Fruit fly (Drosophila melanogaster): Measurements from ENCODE around the gene Mcm3.

DNA sequence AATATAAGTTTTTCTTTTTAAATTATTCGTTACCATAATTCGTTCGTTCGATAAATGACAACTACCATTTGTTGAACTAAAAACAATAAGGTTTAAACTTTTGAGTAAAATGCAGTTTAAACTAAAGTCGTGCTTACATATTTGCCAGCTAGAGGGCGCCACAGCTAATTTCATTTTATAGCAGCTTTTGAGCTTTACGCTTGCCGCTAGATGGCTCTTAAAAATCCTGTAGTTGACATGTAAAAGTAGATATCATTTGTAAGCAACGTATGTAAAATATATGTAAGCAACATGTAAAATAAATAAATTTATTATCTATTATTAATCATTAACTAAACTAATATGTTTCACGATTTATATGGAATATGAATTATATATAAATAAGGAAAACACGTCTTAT lies 34.0 kb upstream of the Mcm3 start:
- TF ChIP-seq esg (GFP tag; conservative IDR thresholded peaks at IDR 0.05) (no peak), CG8089 (GFP tag; optimal IDR thresholded peaks at IDR 0.05) (no peak), ro (GFP tag; IDR thresholded peaks at IDR 0.05) (no peak), CG4424 (GFP tag; optimal IDR thresholded peaks at IDR 0.05) (peak; percentile 9), CG1602 (GFP tag; optimal IDR thresholded peaks at IDR 0.05) (no peak), Sin3A (optimal IDR thresholded peaks at IDR 0.05) (no peak), Taf1 (GFP tag; IDR thresholded peaks at IDR 0.05) (no peak), CG11093 (GFP tag; IDR thresholded peaks at IDR 0.05) (no peak), dpn (GFP tag; optimal IDR thresholded peaks at IDR 0.05) (no peak)
